Worm (Caenorhabditis elegans) whole organism, young adult: ENCODE measurements around the gene C25D7.15.

Experiments used
- B0019.2 ChIP-seq: fragments of 200-800 bp; sonication (Bioruptor generic); conservative IDR thresholded peaks from 2 replicates; pipeline ENCODE4 v1.3.6; 2022; ENCODE audit warnings: missing genetic modification reagents, missing genetic modification characterization, missing compliant biosample characterization
- B0035.1 ChIP-seq: sonication (generic microtip); optimal IDR thresholded peaks from 2 replicates; lab custom pipeline; 2016; ENCODE audit warnings: missing genetic modification characterization, mild to moderate bottlenecking, missing compliant biosample characterization, missing genotype, missing genetic modification reagents
- B0261.1 ChIP-seq: sonication (generic microtip); optimal IDR thresholded peaks from 2 replicates; lab custom pipeline; 2016; ENCODE audit warnings: mild to moderate bottlenecking, missing genetic modification characterization, moderate library complexity, missing compliant biosample characterization
- C17E4.6 ChIP-seq: fragments of 200-800 bp; sonication (Bioruptor generic); IDR thresholded peaks from 2 replicates; pipeline ENCODE4 v1.3.6; 2022; ENCODE audit warnings: missing genetic modification reagents, missing genetic modification characterization, missing compliant biosample characterization
- D2030.7 ChIP-seq: fragments of 200-800 bp; sonication (Bioruptor generic); IDR thresholded peaks from 2 replicates; pipeline ENCODE4 v1.3.6; 2022; ENCODE audit warnings: missing genetic modification reagents, missing genetic modification characterization, missing compliant biosample characterization
- F33H1.4 ChIP-seq: fragments of 200-800 bp; sonication (Bioruptor generic); IDR thresholded peaks from 2 replicates; pipeline ENCODE4 v1.3.6; 2022; ENCODE audit warnings: missing genetic modification reagents, missing genetic modification characterization, missing compliant biosample characterization
- F49E8.2 ChIP-seq: sonication (generic microtip); optimal IDR thresholded peaks from 3 replicates; lab custom pipeline; 2017; ENCODE audit warnings: missing genetic modification characterization, mild to moderate bottlenecking, missing compliant biosample characterization, antibody characterized with exemption, moderate library complexity; ENCODE audit not compliant: insufficient read depth
- F52B5.7 ChIP-seq: sonication (generic microtip); optimal IDR thresholded peaks from 2 replicates; lab custom pipeline; 2016; ENCODE audit warnings: mild to moderate bottlenecking, missing genetic modification characterization, missing compliant biosample characterization
- K11D2.4 ChIP-seq: fragments of 200-800 bp; sonication (Bioruptor generic); IDR thresholded peaks from 2 replicates; pipeline ENCODE4 v1.3.6; 2022; ENCODE audit warnings: missing genetic modification reagents, missing genetic modification characterization, missing compliant biosample characterization
- T26A5.8 ChIP-seq: sonication (generic microtip); optimal IDR thresholded peaks from 2 replicates; lab custom pipeline; 2016; ENCODE audit warnings: missing genetic modification characterization, missing compliant biosample characterization
- Y53F4B.3 ChIP-seq: fragments of 200-800 bp; sonication (Bioruptor generic); IDR thresholded peaks from 2 replicates; pipeline ENCODE4 v1.3.6; 2022; ENCODE audit warnings: missing genetic modification reagents, missing genetic modification characterization, missing compliant biosample characterization
- Y56A3A.18 ChIP-seq: fragments of 200-800 bp; sonication (Bioruptor generic); IDR thresholded peaks from 2 replicates; pipeline ENCODE4 v1.3.6; 2022; ENCODE audit warnings: missing genetic modification reagents, missing genetic modification characterization, missing compliant biosample characterization
- Y67H2A.10 ChIP-seq: fragments of 200-800 bp; sonication (Bioruptor generic); conservative IDR thresholded peaks from 2 replicates; pipeline ENCODE4 v1.3.6; 2022; ENCODE audit warnings: missing genetic modification reagents, missing genetic modification characterization, missing compliant biosample characterization
- attf-3 ChIP-seq: fragments of 200-800 bp; sonication (Bioruptor generic); conservative IDR thresholded peaks from 2 replicates; pipeline ENCODE4 v1.3.6; 2022; ENCODE audit warnings: missing genetic modification reagents, missing genetic modification characterization, missing compliant biosample characterization
- bed-1 ChIP-seq: fragments of 200-800 bp; sonication (Bioruptor generic); IDR thresholded peaks from 2 replicates; pipeline ENCODE4 v1.3.6; 2022; ENCODE audit warnings: missing genetic modification reagents, missing genetic modification characterization, missing compliant biosample characterization
- ceh-27 ChIP-seq: fragments of 200-800 bp; sonication (Bioruptor generic); optimal IDR thresholded peaks from 2 replicates; lab custom pipeline; 2018; ENCODE audit warnings: mild to moderate bottlenecking, missing genetic modification characterization, moderate library complexity, missing compliant biosample characterization
- ceh-40 ChIP-seq: fragments of 200-800 bp; sonication (Bioruptor generic); IDR thresholded peaks from 2 replicates; pipeline ENCODE4 v1.3.6; 2022; ENCODE audit warnings: missing genetic modification characterization, missing compliant biosample characterization
- chd-7 ChIP-seq: sonication (generic microtip); optimal IDR thresholded peaks from 2 replicates; lab custom pipeline; 2016; ENCODE audit warnings: mild to moderate bottlenecking, missing genetic modification characterization, moderate library complexity, missing compliant biosample characterization
- dox-1 ChIP-seq: fragments of 200-800 bp; sonication (Bioruptor generic); IDR thresholded peaks from 2 replicates; pipeline ENCODE4 v1.3.6; 2022; ENCODE audit warnings: missing genetic modification reagents, missing genetic modification characterization, missing compliant biosample characterization
- dpff-1 ChIP-seq: sonication (generic microtip); optimal IDR thresholded peaks from 2 replicates; lab custom pipeline; 2017; ENCODE audit warnings: mild to moderate bottlenecking, missing genetic modification characterization, missing compliant biosample characterization
- egl-44 ChIP-seq: fragments of 200-800 bp; sonication (Bioruptor generic); IDR thresholded peaks from 2 replicates; pipeline ENCODE4 v1.3.6; 2022; ENCODE audit warnings: missing genetic modification reagents, missing genetic modification characterization, missing compliant biosample characterization
- fkh-3 ChIP-seq: sonication (generic microtip); optimal IDR thresholded peaks from 2 replicates; lab custom pipeline; 2016; ENCODE audit warnings: mild to moderate bottlenecking, missing genetic modification characterization, missing compliant biosample characterization
- gei-17 ChIP-seq: fragments of 200-800 bp; sonication (Bioruptor generic); optimal IDR thresholded peaks from 2 replicates; lab custom pipeline; 2018; ENCODE audit warnings: mild to moderate bottlenecking, missing genetic modification characterization, missing compliant biosample characterization
- let-526 ChIP-seq: fragments of 200-800 bp; sonication (Bioruptor generic); IDR thresholded peaks from 2 replicates; pipeline ENCODE4 v1.3.6; 2022; ENCODE audit warnings: missing genetic modification reagents, missing genetic modification characterization, missing compliant biosample characterization
- lsy-27 ChIP-seq: sonication (generic microtip); optimal IDR thresholded peaks from 2 replicates; lab custom pipeline; 2017; ENCODE audit warnings: missing genetic modification characterization, mild to moderate bottlenecking, missing compliant biosample characterization, antibody characterized with exemption, missing genotype, borderline replicate concordance; ENCODE audit not compliant: insufficient read depth
- madf-10 ChIP-seq: sonication (generic microtip); optimal IDR thresholded peaks from 2 replicates; lab custom pipeline; 2016; ENCODE audit warnings: mild to moderate bottlenecking, missing genetic modification characterization, missing compliant biosample characterization
- madf-6 ChIP-seq: fragments of 200-800 bp; sonication (Bioruptor generic); IDR thresholded peaks from 2 replicates; pipeline ENCODE4 v1.3.6; 2022; ENCODE audit warnings: missing genetic modification reagents, missing genetic modification characterization, missing compliant biosample characterization
- mel-28 ChIP-seq: sonication (generic microtip); optimal IDR thresholded peaks from 2 replicates; lab custom pipeline; 2016; ENCODE audit warnings: borderline replicate concordance, mild to moderate bottlenecking, missing genetic modification characterization, missing compliant biosample characterization
- nfya-2 ChIP-seq: fragments of 200-800 bp; sonication (Bioruptor generic); IDR thresholded peaks from 2 replicates; pipeline ENCODE4 v1.3.6; 2022; ENCODE audit warnings: missing genetic modification reagents, missing genetic modification characterization, missing compliant biosample characterization
- nhr-120 ChIP-seq: fragments of 200-800 bp; sonication (Bioruptor generic); IDR thresholded peaks from 2 replicates; pipeline ENCODE4 v1.3.6; 2022; ENCODE audit warnings: missing genetic modification characterization, missing compliant biosample characterization
- nhr-179 ChIP-seq: sonication (generic microtip); optimal IDR thresholded peaks from 2 replicates; lab custom pipeline; 2016; ENCODE audit warnings: mild to moderate bottlenecking, missing genetic modification characterization, missing compliant biosample characterization
- nhr-27 ChIP-seq: fragments of 200-800 bp; sonication (Bioruptor generic); optimal IDR thresholded peaks from 2 replicates; lab custom pipeline; 2018; ENCODE audit warnings: mild to moderate bottlenecking, missing genetic modification characterization, moderate library complexity, missing compliant biosample characterization
- pbrm-1 ChIP-seq: fragments of 200-800 bp; sonication (Bioruptor generic); IDR thresholded peaks from 2 replicates; pipeline ENCODE4 v1.3.6; 2022; ENCODE audit warnings: missing genetic modification reagents, missing genetic modification characterization, missing compliant biosample characterization
- pha-4 ChIP-seq: fragments of 150-350 bp; sonication (generic microtip); optimal IDR thresholded peaks from 2 replicates; lab custom pipeline; 2014; ENCODE audit warnings: missing biosample characterization, missing genetic modification reagents, missing genetic modification characterization
- rcor-1 ChIP-seq: fragments of 200-800 bp; sonication (Bioruptor generic); IDR thresholded peaks from 2 replicates; pipeline ENCODE4 v1.3.6; 2022; ENCODE audit warnings: missing genetic modification reagents, missing genetic modification characterization, missing compliant biosample characterization
- rpc-1 ChIP-seq, 2 experiments: fragments of 150-350 bp in 1 of 2; sonication (generic microtip) in 1 of 2; optimal IDR thresholded peaks; 2 replicates each; lab custom pipeline; 2014 to 2018; ENCODE audit warnings: missing biosample characterization in 1 of 2, missing genetic modification characterization in 1 of 2, missing genetic modification reagents in 1 of 2, missing genotype in 1 of 2
- snpc-1.1 ChIP-seq: sonication (generic microtip); optimal IDR thresholded peaks from 2 replicates; lab custom pipeline; 2017; ENCODE audit warnings: missing genetic modification characterization, mild to moderate bottlenecking, missing compliant biosample characterization, antibody characterized with exemption, moderate library complexity, missing genotype, missing genetic modification reagents; ENCODE audit not compliant: insufficient read depth
- tbp1 ChIP-seq: fragments of 200-800 bp; sonication (Bioruptor generic); optimal IDR thresholded peaks from 2 replicates; lab custom pipeline; 2018; ENCODE audit warnings: mild to moderate bottlenecking, missing genetic modification characterization, missing compliant biosample characterization
- ztf-18 ChIP-seq: sonication (generic microtip); optimal IDR thresholded peaks from 2 replicates; lab custom pipeline; 2016; ENCODE audit warnings: missing genotype, mild to moderate bottlenecking, missing genetic modification characterization, missing compliant biosample characterization
- ztf-26 ChIP-seq: sonication (generic microtip); optimal IDR thresholded peaks from 2 replicates; lab custom pipeline; 2017; ENCODE audit warnings: missing genetic modification characterization, missing compliant biosample characterization
- ztf-28 ChIP-seq: fragments of 200-800 bp; sonication (Bioruptor generic); IDR thresholded peaks from 2 replicates; pipeline ENCODE4 v1.3.6; 2022; ENCODE audit warnings: missing genetic modification reagents, missing genetic modification characterization, missing compliant biosample characterization
- ztf-3 ChIP-seq: fragments of 200-800 bp; sonication (Bioruptor generic); optimal IDR thresholded peaks from 2 replicates; lab custom pipeline; 2018; ENCODE audit warnings: mild to moderate bottlenecking, missing genetic modification characterization, missing compliant biosample characterization

Gene C25D7.15

DNA sequence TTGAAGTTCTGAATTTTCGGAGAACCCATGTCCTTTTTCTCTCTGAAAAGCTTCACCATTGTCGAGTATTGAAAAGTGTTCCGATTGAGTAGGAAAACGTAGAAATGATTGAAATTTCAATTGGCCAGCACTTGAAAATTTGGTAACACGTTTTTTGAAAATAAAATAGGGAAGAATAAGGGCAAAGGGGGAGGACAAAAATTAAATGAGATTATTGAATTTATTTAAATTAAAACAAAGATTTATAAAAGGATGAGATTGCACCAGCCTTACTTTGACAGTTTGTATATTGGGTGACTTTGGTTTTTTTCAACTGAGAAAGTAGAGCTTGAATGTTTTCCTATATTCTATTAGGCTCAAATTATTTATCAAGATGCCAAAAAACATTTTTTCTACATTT, 45.4 kb upstream of the C25D7.15 start, which contains the start of gene obr-2:
obr-2 (minus strand) TSS at position 101 of the 400 bp plus-strand sequence.
- TF ChIP-seq madf-10 (tag; lab: Kevin White, UChicago) = no peak
- no peak for TF ChIP-seq pbrm-1 (GFP tag; lab: Robert Waterston, UW)
- TF ChIP-seq ztf-26 (tag; lab: Kevin White, UChicago) = no peak
- no peak for TF ChIP-seq snpc-1.1 (tag; lab: Kevin White, UChicago)
- TF ChIP-seq gei-17 = no peak
- no peak for TF ChIP-seq ceh-27 (GFP tag; lab: Kevin White, UChicago)

DNA sequence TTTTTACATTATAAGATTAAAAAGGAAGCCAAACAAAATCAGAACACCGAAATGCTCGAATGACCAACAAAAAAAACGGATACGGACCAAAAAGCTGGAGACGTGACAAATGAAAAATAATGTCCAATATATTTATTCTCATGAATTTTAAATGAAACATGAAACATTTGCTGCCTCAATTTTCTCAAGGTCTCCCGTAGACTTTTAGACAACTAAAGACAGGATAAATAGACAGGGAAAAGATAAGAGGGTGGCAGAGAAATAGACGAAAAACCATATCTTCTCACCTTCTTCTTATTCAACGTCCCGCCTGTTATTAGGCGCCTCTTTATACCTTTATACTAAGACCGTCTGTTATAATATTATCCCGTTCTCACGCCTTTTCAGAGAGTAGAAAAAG, 43.8 kb upstream of the C25D7.15 start:
- TF ChIP-seq ztf-28 (GFP tag; lab: Robert Waterston, UW) = no peak
- TF ChIP-seq pbrm-1 (GFP tag; lab: Robert Waterston, UW) = no peak
- TF ChIP-seq nhr-120 (GFP tag; lab: Robert Waterston, UW) = no peak
- no peak for TF ChIP-seq B0019.2 (GFP tag; lab: Robert Waterston, UW)
- TF ChIP-seq B0261.1 = no peak
- no peak for TF ChIP-seq tbp1 (GFP tag; lab: Kevin White, UChicago)
- no peak for TF ChIP-seq chd-7 (tag; lab: Kevin White, UChicago)
- no peak for TF ChIP-seq egl-44 (GFP tag; lab: Robert Waterston, UW)
- no peak for TF ChIP-seq Y67H2A.10 (GFP tag; lab: Robert Waterston, UW)
- TF ChIP-seq bed-1 = no peak
- TF ChIP-seq rpc-1 (optimal IDR thresholded peaks at IDR 0.05; lab: Kevin White, UChicago) = no peak
- no peak for TF ChIP-seq rpc-1 (tag; optimal IDR thresholded peaks at IDR 0.05; lab: Kevin White, UChicago)
- no peak for TF ChIP-seq lsy-27 (tag; lab: Kevin White, UChicago)
- TF ChIP-seq Y56A3A.18 = no peak
- TF ChIP-seq nhr-27 (tag; lab: Kevin White, UChicago) = no peak
- TF ChIP-seq ztf-3 (GFP tag; lab: Kevin White, UChicago) = no peak
- no peak for TF ChIP-seq mel-28 (tag; lab: Kevin White, UChicago)
- no peak for TF ChIP-seq F49E8.2 (tag; lab: Kevin White, UChicago)
- TF ChIP-seq Y53F4B.3 (GFP tag; lab: Robert Waterston, UW) = no peak

DNA sequence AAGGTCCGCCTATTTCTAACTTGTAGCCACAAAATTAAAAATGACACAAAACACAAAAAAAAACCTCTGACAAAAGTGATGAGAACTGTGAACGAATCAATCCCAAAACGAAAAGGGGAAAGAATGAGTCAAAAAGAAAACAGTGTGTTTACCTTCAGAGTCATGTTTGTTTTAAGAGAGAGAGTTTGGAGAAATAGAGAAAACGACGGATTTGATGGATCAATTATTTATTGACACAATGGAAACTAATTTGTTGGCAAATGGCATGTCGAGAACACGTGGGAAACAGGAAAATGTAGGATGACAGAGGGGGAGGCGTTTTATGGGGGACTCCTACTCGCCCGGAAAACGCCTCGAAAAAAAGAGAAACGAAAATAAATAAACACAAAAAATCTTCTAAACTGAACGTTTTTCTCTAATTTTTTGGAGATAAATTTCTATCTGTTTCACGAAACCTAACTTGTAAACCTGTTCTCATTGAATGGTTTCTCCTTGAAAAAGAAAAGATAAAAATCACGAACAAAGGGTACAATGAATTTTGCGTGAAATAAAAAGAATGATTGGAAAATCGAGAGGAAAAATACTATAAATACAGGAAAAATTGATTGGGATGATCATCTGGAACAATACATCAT, 42.7 kb upstream of the C25D7.15 start:
- TF ChIP-seq C17E4.6 (GFP tag; lab: Robert Waterston, UW) = no peak
- TF ChIP-seq dpff-1 (tag; lab: Kevin White, UChicago) = no peak
- no peak for TF ChIP-seq F52B5.7
- no peak for TF ChIP-seq attf-3
- no peak for TF ChIP-seq dox-1 (GFP tag; lab: Robert Waterston, UW)
- TF ChIP-seq F49E8.2 (tag; lab: Kevin White, UChicago) = no peak
- TF ChIP-seq Y67H2A.10 (GFP tag; lab: Robert Waterston, UW) = no peak
- TF ChIP-seq, all 124 proteins: peak for 0

DNA sequence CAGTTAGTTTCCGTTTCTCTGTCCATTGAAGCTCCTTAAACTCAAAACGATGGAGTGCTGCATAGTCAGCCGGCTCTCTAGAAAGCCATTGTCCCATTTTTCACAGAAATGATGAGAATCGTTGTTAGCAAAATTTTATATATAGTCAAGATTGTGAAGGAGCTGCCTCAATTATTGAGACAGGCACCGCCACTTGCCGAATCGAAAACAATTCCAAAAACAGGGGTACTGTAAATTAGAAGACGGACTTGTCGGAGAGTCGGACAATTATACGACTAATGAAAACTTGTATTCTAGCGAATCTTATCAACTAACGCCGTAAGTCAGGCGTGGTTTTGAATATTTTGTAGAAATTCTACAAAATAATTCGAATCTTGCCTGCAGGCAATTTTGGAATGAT, 39.4 kb upstream of the C25D7.15 start, which contains the start of gene F14H8.2:
F14H8.2 (minus strand) TSS at position 101 of the 400 bp plus-strand sequence.
- TF ChIP-seq fkh-3 (tag; lab: Kevin White, UChicago) (no peak), nhr-179 (tag; lab: Kevin White, UChicago) (no peak), gei-17 (no peak), ceh-40 (GFP tag; lab: Robert Waterston, UW) (no peak), D2030.7 (GFP tag; lab: Robert Waterston, UW) (no peak), Y53F4B.3 (GFP tag; lab: Robert Waterston, UW) (no peak), K11D2.4 (no peak), madf-6 (no peak), tbp1 (GFP tag; lab: Kevin White, UChicago) (no peak), ztf-18 (tag; lab: Kevin White, UChicago) (no peak), snpc-1.1 (tag; lab: Kevin White, UChicago) (no peak), B0035.1 (tag; lab: Kevin White, UChicago) (no peak), pha-4 (tag; lab: Kevin White, UChicago) (no peak), F33H1.4 (no peak), let-526 (GFP tag; lab: Robert Waterston, UW) (no peak), rcor-1 (GFP tag; lab: Robert Waterston, UW) (no peak), dpff-1 (tag; lab: Kevin White, UChicago) (no peak), nfya-2 (GFP tag; lab: Robert Waterston, UW) (no peak), F49E8.2 (tag; lab: Kevin White, UChicago) (no peak), T26A5.8 (no peak)
